Worm (Caenorhabditis elegans) whole organism, late embryonic: ENCODE results near the gene srf-3.

Source experiments
- K09A11.1 ChIP-seq: sonication (generic microtip); optimal IDR thresholded peaks from 2 replicates; lab custom pipeline; 2017; ENCODE audit warnings: antibody characterized with exemption, mild to moderate bottlenecking, missing genetic modification characterization, missing compliant biosample characterization; ENCODE audit not compliant: insufficient read depth
- ceh-31 ChIP-seq: sonication (generic microtip); optimal IDR thresholded peaks from 2 replicates; lab custom pipeline; 2016; ENCODE audit warnings: missing genetic modification characterization, missing compliant biosample characterization
- eyg-1 ChIP-seq: sonication (generic microtip); optimal IDR thresholded peaks from 2 replicates; lab custom pipeline; 2016; ENCODE audit warnings: missing genotype, missing genetic modification characterization, missing compliant biosample characterization
- nhr-11 ChIP-seq: fragments of 150-350 bp; optimal IDR thresholded peaks from 2 replicates; lab custom pipeline; 2014; ENCODE audit warnings: missing biosample characterization, missing genetic modification characterization
- pha-4 ChIP-seq: fragments of 150-350 bp; optimal IDR thresholded peaks from 2 replicates; lab custom pipeline; 2018; ENCODE audit warnings: missing biosample characterization, missing genetic modification reagents, missing genetic modification characterization
- tbx-2 ChIP-seq: sonication (generic microtip); optimal IDR thresholded peaks from 2 replicates; lab custom pipeline; 2016; ENCODE audit warnings: missing genetic modification characterization, missing compliant biosample characterization

- TF ChIP-seq pha-4 (tag; lab: Kevin White, UChicago) (no peak), K09A11.1 (tag; lab: Kevin White, UChicago) (no peak), tbx-2 (tag; lab: Kevin White, UChicago) (no peak), eyg-1 (no peak), nhr-11 (no peak), ceh-31 (tag; lab: Kevin White, UChicago) (no peak)
These were observed 15.5 kb upstream of the srf-3 start for ce11 chrIV:12833698-12834416.
